Worm (Caenorhabditis elegans) whole organism, L1 larva: ENCODE results near the gene algn-13.

Experiments used
- aly-2 ChIP-seq: fragments of 150-350 bp; optimal IDR thresholded peaks from 2 replicates; lab custom pipeline; 2014; ENCODE audit warnings: missing biosample characterization, missing genetic modification characterization
- ceh-82 ChIP-seq, 3 experiments: fragments of 150-350 bp in 1 of 3; sonication (generic microtip) in 2 of 3; optimal IDR thresholded peaks; 2 replicates each; lab custom pipeline; 2014 to 2017; ENCODE audit warnings: missing biosample characterization in 3 of 3, missing genetic modification characterization in 3 of 3
- ces-1 ChIP-seq: fragments of 150-350 bp; optimal IDR thresholded peaks from 2 replicates; lab custom pipeline; 2014; ENCODE audit warnings: missing biosample characterization, missing genetic modification reagents, missing genetic modification characterization
- elt-3 ChIP-seq, 6 experiments: fragments of 150-350 bp in 1 of 6; sonication (generic microtip); optimal IDR thresholded peaks; 2 replicates each; lab custom pipeline; 2017 to 2018; ENCODE audit warnings: missing biosample characterization in 6 of 6, missing genetic modification characterization in 6 of 6, inconsistent platforms in 1 of 6
- fos-1 ChIP-seq: fragments of 150-350 bp; optimal IDR thresholded peaks from 2 replicates; lab custom pipeline; 2014; ENCODE audit warnings: missing biosample characterization, missing genetic modification characterization
- mab-9 ChIP-seq: fragments of 200-800 bp; sonication (Bioruptor generic); IDR thresholded peaks from 2 replicates; pipeline ENCODE4 v1.3.6; 2022; ENCODE audit warnings: missing genetic modification reagents, missing genetic modification characterization, missing compliant biosample characterization
- nhr-12 ChIP-seq: sonication (generic microtip); optimal IDR thresholded peaks from 2 replicates; lab custom pipeline; 2017; ENCODE audit warnings: missing biosample characterization, missing genetic modification characterization
- nhr-47 ChIP-seq: sonication (generic microtip); optimal IDR thresholded peaks from 2 replicates; lab custom pipeline; 2016; ENCODE audit warnings: mild to moderate bottlenecking, missing genetic modification characterization, moderate library complexity, missing compliant biosample characterization
- snpc-4 ChIP-seq: fragments of 150-350 bp; optimal IDR thresholded peaks from 2 replicates; lab custom pipeline; 2014; ENCODE audit warnings: missing biosample characterization, missing genetic modification characterization

DNA sequence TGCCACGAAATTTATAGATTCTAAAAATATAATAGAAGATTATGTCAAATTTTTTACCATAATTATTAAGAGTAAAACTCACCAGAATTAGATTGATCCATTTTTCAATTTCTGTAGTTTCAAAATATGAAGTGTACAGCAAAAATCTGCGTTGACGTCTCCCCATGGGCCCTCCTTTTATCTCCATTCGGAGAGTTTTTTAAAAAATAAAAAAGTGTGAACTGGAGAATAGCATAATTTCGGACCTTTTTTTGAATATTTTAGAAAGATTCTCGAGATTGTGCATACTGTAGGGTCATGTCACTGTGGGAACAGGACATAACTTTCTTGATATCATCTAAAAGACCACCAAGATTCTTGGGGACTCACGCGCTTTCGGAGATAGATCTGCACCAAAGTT lies 19.7 kb downstream of the algn-13 start, which contains the start of gene dpr-1:
- TF ChIP-seq snpc-4 (tag; lab: Kevin White, UChicago) (no peak), aly-2 (tag; lab: Kevin White, UChicago) (no peak), mab-9 (GFP tag; lab: Robert Waterston, UW) (no peak), nhr-47 (tag; lab: Kevin White, UChicago) (no peak), ces-1 (GFP tag; lab: Kevin White, UChicago) (no peak), elt-3 (tag; optimal IDR thresholded peaks at IDR 0.05; lab: Kevin White, UChicago) (no peak), nhr-12 (tag; lab: Kevin White, UChicago) (no peak), fos-1 (tag; lab: Kevin White, UChicago) (no peak), ceh-82 (tag; optimal IDR thresholded peaks at IDR 0.05; lab: Kevin White, UChicago) (no peak)
